Fruit fly (Drosophila melanogaster) whole organism, embryonic: Measurements from ENCODE around the gene CG6923.

Source experiments
- Awh ChIP-seq: fragments of 200-800 bp; sonication (Bioruptor generic); IDR thresholded peaks from 2 replicates; pipeline ENCODE4, ENCODE4 v1.3.6; 2022; ENCODE audit warnings: missing biosample characterization, missing genetic modification characterization
- Bgb ChIP-seq: fragments of 200-800 bp; sonication (Bioruptor generic); IDR thresholded peaks from 2 replicates; pipeline ENCODE4 v1.3.6; 2022; ENCODE audit warnings: missing biosample characterization, missing genetic modification characterization; ENCODE audit not compliant: partially characterized antibody
- C15 ChIP-seq: fragments of 200-800 bp; sonication (Bioruptor generic); IDR thresholded peaks from 3 replicates; pipeline ENCODE4 v1.3.6; 2022; ENCODE audit warnings: missing biosample characterization, missing genetic modification characterization
- CG11560 ChIP-seq: fragments of 200-800 bp; sonication (Bioruptor generic); IDR thresholded peaks from 3 replicates; pipeline ENCODE4 v1.3.6; 2022; ENCODE audit warnings: missing biosample characterization, missing genetic modification characterization
- CG11723 ChIP-seq: fragments of 200-800 bp; sonication (Bioruptor generic); optimal IDR thresholded peaks from 2 replicates; lab custom pipeline; 2017; ENCODE audit warnings: missing biosample characterization, mild to moderate bottlenecking, missing genetic modification characterization
- CG12155 ChIP-seq: fragments of 200-800 bp; sonication (Bioruptor generic); optimal IDR thresholded peaks from 3 replicates; lab custom pipeline; 2016; ENCODE audit warnings: missing biosample characterization, missing genetic modification characterization
- CG1233 ChIP-seq: fragments of 200-800 bp; sonication (Bioruptor generic); optimal IDR thresholded peaks from 4 replicates; lab custom pipeline; 2018; ENCODE audit warnings: missing biosample characterization, mild to moderate bottlenecking, missing genetic modification characterization
- CG12391 ChIP-seq: fragments of 200-800 bp; sonication (Bioruptor generic); optimal IDR thresholded peaks from 3 replicates; lab custom pipeline; 2018; ENCODE audit warnings: missing biosample characterization, mild to moderate bottlenecking, missing genetic modification characterization, moderate library complexity
- CG15601 ChIP-seq: fragments of 200-800 bp; sonication (Bioruptor generic); optimal IDR thresholded peaks from 3 replicates; lab custom pipeline; 2019; ENCODE audit warnings: missing biosample characterization, mild to moderate bottlenecking, missing genetic modification characterization, moderate library complexity
- CG1602 ChIP-seq: fragments of 200-800 bp; sonication (Bioruptor generic); optimal IDR thresholded peaks from 3 replicates; lab custom pipeline; 2016; ENCODE audit warnings: missing biosample characterization, missing genetic modification characterization
- CG16813 ChIP-seq: fragments of 200-800 bp; sonication (Bioruptor generic); IDR thresholded peaks from 3 replicates; pipeline ENCODE4 v1.3.6; 2022; ENCODE audit warnings: missing biosample characterization, missing genetic modification characterization; ENCODE audit not compliant: partially characterized antibody
- CG18011 ChIP-seq: fragments of 200-800 bp; sonication (Bioruptor generic); optimal IDR thresholded peaks from 2 replicates; lab custom pipeline; 2017; ENCODE audit warnings: missing biosample characterization, missing genetic modification characterization, mild to moderate bottlenecking, moderate library complexity, missing genotype
- CG18262 ChIP-seq: fragments of 200-800 bp; optimal IDR thresholded peaks from 3 replicates; lab custom pipeline; 2019; ENCODE audit warnings: missing biosample characterization, mild to moderate bottlenecking, missing genetic modification characterization, moderate library complexity
- CG2712 ChIP-seq: fragments of 200-800 bp; optimal IDR thresholded peaks from 3 replicates; lab custom pipeline; 2019; ENCODE audit warnings: missing biosample characterization, mild to moderate bottlenecking, missing genetic modification characterization, moderate library complexity
- CG3995 ChIP-seq: fragments of 200-800 bp; sonication (Bioruptor generic); optimal IDR thresholded peaks from 3 replicates; lab custom pipeline; 2016; ENCODE audit warnings: missing biosample characterization, missing genetic modification characterization
- CG6683 ChIP-seq: fragments of 200-800 bp; sonication (Bioruptor generic); optimal IDR thresholded peaks from 2 replicates; lab custom pipeline; 2017; ENCODE audit warnings: missing biosample characterization, mild to moderate bottlenecking, missing genetic modification characterization, missing genetic modification reagents
- CG6791 ChIP-seq: fragments of 200-800 bp; sonication (Bioruptor generic); IDR thresholded peaks from 3 replicates; pipeline ENCODE4 v1.3.6; 2022; ENCODE audit warnings: missing biosample characterization, missing genetic modification characterization; ENCODE audit not compliant: partially characterized antibody
- CG7556 ChIP-seq: fragments of 200-800 bp; sonication (Bioruptor generic); optimal IDR thresholded peaks from 2 replicates; lab custom pipeline; 2017; ENCODE audit warnings: missing biosample characterization, mild to moderate bottlenecking, missing genetic modification characterization
- CG7839 ChIP-seq: fragments of 200-800 bp; sonication (Bioruptor generic); optimal IDR thresholded peaks from 3 replicates; lab custom pipeline; 2018; ENCODE audit warnings: missing biosample characterization, mild to moderate bottlenecking, missing genetic modification characterization, moderate library complexity
- CG7987 ChIP-seq: fragments of 200-800 bp; sonication (Bioruptor generic); optimal IDR thresholded peaks from 2 replicates; lab custom pipeline; 2018; ENCODE audit warnings: missing biosample characterization, mild to moderate bottlenecking, missing genetic modification characterization, moderate library complexity
- Dek ChIP-seq: fragments of 200-800 bp; sonication (Bioruptor generic); optimal IDR thresholded peaks from 3 replicates; lab custom pipeline; 2019; ENCODE audit warnings: missing biosample characterization, mild to moderate bottlenecking, missing genetic modification characterization, moderate library complexity
- Dip3 ChIP-seq: fragments of 200-800 bp; sonication (Bioruptor generic); optimal IDR thresholded peaks from 3 replicates; lab custom pipeline; 2016; ENCODE audit warnings: missing biosample characterization, missing genetic modification characterization
- Eip74EF ChIP-seq, 2 experiments: fragments of 200-800 bp in 1 of 2; fragments of >200 bp in 1 of 2; sonication (Bioruptor generic) in 1 of 2; optimal IDR thresholded peaks; 2 replicates each; lab custom pipeline; 2017 to 2019; ENCODE audit warnings: missing biosample characterization in 2 of 2, missing genetic modification characterization in 2 of 2, mild to moderate bottlenecking in 1 of 2, moderate library complexity in 1 of 2
- H15 ChIP-seq: fragments of 200-800 bp; sonication (Bioruptor generic); IDR thresholded peaks from 3 replicates; pipeline ENCODE4 v1.3.6; 2022; ENCODE audit warnings: missing biosample characterization, missing genetic modification characterization
- Hmx ChIP-seq: fragments of 200-800 bp; sonication (Bioruptor generic); optimal IDR thresholded peaks from 2 replicates; lab custom pipeline; 2016; ENCODE audit warnings: missing biosample characterization, missing genetic modification characterization
- Med ChIP-seq: fragments of 200-800 bp; sonication (Bioruptor generic); peaks from one replicate; lab custom pipeline; 2016; ENCODE audit warnings: missing biosample characterization, missing genetic modification characterization, mild to moderate bottlenecking, inconsistent platforms, moderate library complexity
- Meics ChIP-seq: fragments of 200-800 bp; sonication (Bioruptor generic); optimal IDR thresholded peaks from 2 replicates; lab custom pipeline; 2017; ENCODE audit warnings: missing biosample characterization, mild to moderate bottlenecking, missing genetic modification characterization
- Opbp ChIP-seq: fragments of 200-800 bp; sonication (Bioruptor generic); IDR thresholded peaks from 3 replicates; pipeline ENCODE4 v1.3.6; 2022; ENCODE audit warnings: missing biosample characterization, missing genetic modification characterization; ENCODE audit not compliant: partially characterized antibody
- Optix ChIP-seq: fragments of 200-800 bp; sonication (Bioruptor generic); IDR thresholded peaks from 3 replicates; pipeline ENCODE4 v1.3.6; 2022; ENCODE audit warnings: missing biosample characterization, missing genetic modification characterization
- Ptx1 ChIP-seq: fragments of 200-800 bp; sonication (Bioruptor generic); IDR thresholded peaks from 2 replicates; pipeline ENCODE4 v1.3.6; 2022; ENCODE audit warnings: missing biosample characterization, missing genetic modification characterization
- Ravus ChIP-seq: fragments of 200-800 bp; sonication (Bioruptor generic); IDR thresholded peaks from 2 replicates; pipeline ENCODE4 v1.3.6; 2022; ENCODE audit warnings: missing biosample characterization, missing genetic modification characterization
- Six4 ChIP-seq: fragments of 200-800 bp; sonication (Bioruptor generic); optimal IDR thresholded peaks from 2 replicates; lab custom pipeline; 2016; ENCODE audit warnings: missing biosample characterization, missing genetic modification characterization
- Sry-β ChIP-seq: fragments of 200-800 bp; sonication (Bioruptor generic); optimal IDR thresholded peaks from 2 replicates; lab custom pipeline; 2018; ENCODE audit warnings: missing biosample characterization, mild to moderate bottlenecking, missing genetic modification characterization, moderate library complexity
- Stat92E ChIP-seq, 3 experiments: fragments of >200 bp in 2 of 3; fragments of 200-800 bp in 1 of 3; sonication (Bioruptor generic) in 1 of 3; optimal IDR thresholded peaks; 2 replicates each; lab custom pipeline; 2017 to 2019; ENCODE audit warnings: missing biosample characterization in 3 of 3, missing genetic modification characterization in 3 of 3, mild to moderate bottlenecking in 1 of 3, moderate library complexity in 1 of 3
- TFAM ChIP-seq: fragments of 200-800 bp; sonication (Bioruptor generic); optimal IDR thresholded peaks from 2 replicates; lab custom pipeline; 2017; ENCODE audit warnings: missing biosample characterization, missing genetic modification characterization, inconsistent platforms
- YL-1 ChIP-seq: fragments of 200-800 bp; sonication (Bioruptor generic); optimal IDR thresholded peaks from 3 replicates; lab custom pipeline; 2017; ENCODE audit warnings: missing biosample characterization, mild to moderate bottlenecking, missing genetic modification characterization
- ab ChIP-seq: fragments of 200-800 bp; sonication (Bioruptor generic); optimal IDR thresholded peaks from 2 replicates; lab custom pipeline; 2016; ENCODE audit warnings: missing biosample characterization, missing genetic modification characterization
- crp ChIP-seq, 2 experiments: fragments of 200-800 bp; sonication (Bioruptor generic); optimal IDR thresholded peaks; 2 replicates in 1 of 2; 3 replicates in 1 of 2; lab custom pipeline; 2017; ENCODE audit warnings: missing biosample characterization in 2 of 2, missing genetic modification characterization in 2 of 2, mild to moderate bottlenecking in 1 of 2, moderate library complexity in 1 of 2
- dati ChIP-seq: fragments of 200-800 bp; sonication (Bioruptor generic); IDR thresholded peaks from 2 replicates; pipeline ENCODE4 v1.3.6; 2022; ENCODE audit warnings: missing biosample characterization, missing genetic modification characterization
- eyg ChIP-seq: fragments of 200-800 bp; sonication (Bioruptor generic); optimal IDR thresholded peaks from 3 replicates; lab custom pipeline; 2016; ENCODE audit warnings: missing biosample characterization, missing genetic modification characterization
- fd102C ChIP-seq: fragments of 200-800 bp; sonication (Bioruptor generic); optimal IDR thresholded peaks from 2 replicates; lab custom pipeline; 2018; ENCODE audit warnings: missing biosample characterization, mild to moderate bottlenecking, missing genetic modification characterization, moderate library complexity
- gce ChIP-seq: fragments of 200-800 bp; sonication (Bioruptor generic); IDR thresholded peaks from 3 replicates; pipeline ENCODE4 v1.3.6; 2022; ENCODE audit warnings: missing biosample characterization, missing genetic modification characterization
- gem ChIP-seq: fragments of 200-800 bp; sonication (Bioruptor generic); optimal IDR thresholded peaks from 2 replicates; lab custom pipeline; 2019; ENCODE audit warnings: missing biosample characterization, mild to moderate bottlenecking, missing genetic modification characterization, moderate library complexity
- gt ChIP-seq: fragments of 200-800 bp; sonication (Bioruptor generic); IDR thresholded peaks from 2 replicates; pipeline ENCODE4 v1.3.6; 2022; ENCODE audit warnings: missing biosample characterization, missing genetic modification characterization
- her ChIP-seq: fragments of 200-800 bp; sonication (Bioruptor generic); optimal IDR thresholded peaks from 2 replicates; lab custom pipeline; 2016; ENCODE audit warnings: missing biosample characterization, missing genetic modification characterization
- kah ChIP-seq: fragments of 200-800 bp; sonication (Bioruptor generic); optimal IDR thresholded peaks from 2 replicates; lab custom pipeline; 2018; ENCODE audit warnings: missing biosample characterization, mild to moderate bottlenecking, missing genetic modification characterization
- klu ChIP-seq: fragments of 200-800 bp; sonication (Bioruptor generic); IDR thresholded peaks from 2 replicates; pipeline ENCODE4 v1.3.6; 2022; ENCODE audit warnings: missing biosample characterization, missing genetic modification characterization
- ranshi ChIP-seq: fragments of 200-800 bp; sonication (Bioruptor generic); IDR thresholded peaks from 2 replicates; pipeline ENCODE4 v1.3.6; 2022; ENCODE audit warnings: missing biosample characterization, missing genetic modification characterization
- seq ChIP-seq: fragments of 200-800 bp; sonication (Bioruptor generic); IDR thresholded peaks from 2 replicates; pipeline ENCODE4 v1.3.6; 2022; ENCODE audit warnings: missing biosample characterization, missing genetic modification characterization
- tup ChIP-seq: fragments of 200-800 bp; sonication (Bioruptor generic); optimal IDR thresholded peaks from 2 replicates; lab custom pipeline; 2016; ENCODE audit warnings: missing biosample characterization, mild to moderate bottlenecking, missing genetic modification characterization, moderate library complexity
- vnd ChIP-seq: fragments of 200-800 bp; sonication (Bioruptor generic); IDR thresholded peaks from 3 replicates; pipeline ENCODE4 v1.3.6; 2022; ENCODE audit warnings: missing biosample characterization, missing genetic modification characterization; ENCODE audit not compliant: partially characterized antibody

Gene CG6923

dm6 chr3R:11777058-11777457, 27.2 kb upstream of the CG6923 start:
- TF ChIP-seq TFAM (GFP tag; lab: Kevin White, UChicago): no peak
- no peak for TF ChIP-seq Bgb
- no peak for TF ChIP-seq CG16813 (GFP tag; lab: Robert Waterston, UW)
- TF ChIP-seq eyg (GFP tag; lab: Kevin White, UChicago): no peak
- no peak for TF ChIP-seq CG12391
- TF ChIP-seq C15: no peak
- no peak for TF ChIP-seq tup (GFP tag; lab: Kevin White, UChicago)
- TF ChIP-seq Med (GFP tag; lab: Kevin White, UChicago): peak; percentile 81
- TF ChIP-seq Meics (GFP tag; lab: Kevin White, UChicago): no peak
- TF ChIP-seq Awh: no peak
- TF ChIP-seq CG18262: no peak
- no peak for TF ChIP-seq CG11723 (GFP tag; lab: Kevin White, UChicago)
- TF ChIP-seq fd102C (GFP tag; lab: Kevin White, UChicago): no peak
- no peak for TF ChIP-seq CG7987
- TF ChIP-seq CG1233: no peak
- no peak for TF ChIP-seq Optix (GFP tag; lab: Robert Waterston, UW)
- no peak for TF ChIP-seq klu
- TF ChIP-seq CG2712: no peak
- no peak for TF ChIP-seq CG15601 (tag; lab: Kevin White, UChicago)
- no peak for TF ChIP-seq gt (GFP tag; lab: Robert Waterston, UW)
- no peak for TF ChIP-seq CG3995
- TF ChIP-seq CG12155 (GFP tag; lab: Kevin White, UChicago): no peak
- TF ChIP-seq ab (GFP tag; lab: Kevin White, UChicago): no peak
- TF ChIP-seq CG18011: no peak
- no peak for TF ChIP-seq Ravus (GFP tag; lab: Robert Waterston, UW)
- TF ChIP-seq CG11560: no peak
- TF ChIP-seq Hmx (GFP tag; lab: Kevin White, UChicago): no peak
- TF ChIP-seq kah: peak; percentile 67
- no peak for TF ChIP-seq her
- TF ChIP-seq Opbp (GFP tag; lab: Robert Waterston, UW): no peak
- no peak for TF ChIP-seq Sry-β (GFP tag; lab: Kevin White, UChicago)
- TF ChIP-seq CG6791 (GFP tag; lab: Robert Waterston, UW): no peak
- no peak for TF ChIP-seq YL-1 (GFP tag; lab: Kevin White, UChicago)
- TF ChIP-seq gce (GFP tag; lab: Robert Waterston, UW): no peak
- TF ChIP-seq Dek: no peak
- no peak for TF ChIP-seq CG7556
- TF ChIP-seq crp (GFP tag; optimal IDR thresholded peaks at IDR 0.05; lab: Kevin White, UChicago): no peak
- TF ChIP-seq Dip3 (GFP tag; lab: Kevin White, UChicago): no peak
- TF ChIP-seq vnd: no peak
- TF ChIP-seq CG1602: no peak
- TF ChIP-seq Eip74EF (GFP tag; optimal IDR thresholded peaks at IDR 0.05; lab: Kevin White, UChicago): no peak
- TF ChIP-seq Ptx1: no peak
- no peak for TF ChIP-seq dati
- TF ChIP-seq CG6683: no peak
- no peak for TF ChIP-seq seq
- no peak for TF ChIP-seq Six4 (GFP tag; lab: Kevin White, UChicago)
- no peak for TF ChIP-seq Stat92E (GFP tag; optimal IDR thresholded peaks at IDR 0.05; lab: Kevin White, UChicago)
- TF ChIP-seq gem: peak; percentile 29
- peak; percentile 10 for TF ChIP-seq CG7839
- no peak for TF ChIP-seq H15 (GFP tag; lab: Robert Waterston, UW)
- TF ChIP-seq ranshi (GFP tag; lab: Robert Waterston, UW): no peak
